Fruit fly (Drosophila melanogaster) S2 (cell line): ENCODE measurements around the gene Rlb1.

Source experiments
- CG8478 ChIP-seq: fragments of >200 bp; optimal IDR thresholded peaks from 2 replicates; lab custom pipeline; 2018
- CTCF ChIP-seq, 2 experiments: fragments of >200 bp; optimal IDR thresholded peaks; 2 replicates each; lab custom pipeline; 2018

DNA sequence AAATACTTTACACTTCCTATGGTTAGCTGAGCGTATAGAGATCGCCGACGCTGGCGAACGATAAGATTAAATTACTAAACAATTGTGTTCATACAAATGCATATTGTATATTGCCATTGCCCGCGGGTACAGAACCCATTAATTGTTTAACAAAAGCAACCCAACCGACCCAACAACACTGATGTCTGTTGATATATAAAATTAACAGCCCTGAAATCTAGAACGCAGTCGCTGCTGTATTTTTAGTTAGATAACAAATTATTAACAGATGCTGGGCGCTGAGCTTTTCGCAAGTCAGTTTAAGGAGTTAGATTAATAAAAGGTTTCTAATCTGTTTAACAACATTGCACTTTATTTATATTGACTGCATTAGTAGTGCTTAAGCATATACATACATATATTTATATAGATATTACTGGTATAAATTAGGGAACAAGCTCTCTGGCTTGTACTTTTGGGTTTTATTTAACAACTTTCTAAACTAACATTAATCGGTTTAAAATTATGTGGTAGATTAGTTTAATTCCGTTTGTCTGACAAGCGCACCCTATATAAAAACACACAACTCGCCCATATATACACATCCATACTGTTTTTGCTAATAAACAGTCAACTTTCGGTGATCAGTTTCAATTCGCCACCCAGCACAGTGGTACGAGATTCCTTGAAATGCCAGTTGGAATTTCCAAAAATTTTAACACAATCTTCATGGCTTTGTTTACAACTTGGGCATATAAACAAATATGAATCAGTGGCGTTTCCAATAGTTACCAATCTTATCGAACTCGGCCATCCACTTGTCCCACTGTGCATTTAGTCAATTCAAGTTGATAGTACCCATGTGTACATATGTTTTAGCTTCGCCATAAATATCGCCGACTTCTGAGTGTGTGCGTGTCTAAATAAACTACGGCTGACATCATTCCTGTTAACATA lies 15.0 kb downstream of the Rlb1 start:
- TF ChIP-seq CTCF (optimal IDR thresholded peaks at IDR 0.05; lab: Kevin White, UChicago) (no peak), CG8478 (lab: Kevin White, UChicago) (no peak)
